Worm (Caenorhabditis elegans) whole organism, young adult: Measurements from ENCODE around the gene K08H2.4.

Source experiments
- C06A6.2 ChIP-seq: fragments of 200-800 bp; sonication (Bioruptor generic); conservative IDR thresholded peaks from 2 replicates; pipeline ENCODE4 v1.3.6; 2022; ENCODE audit warnings: missing genetic modification characterization, missing compliant biosample characterization
- T07F8.4 ChIP-seq: sonication (generic microtip); optimal IDR thresholded peaks from 2 replicates; lab custom pipeline; 2016; ENCODE audit warnings: mild to moderate bottlenecking, missing genetic modification characterization, moderate library complexity, missing compliant biosample characterization
- ZK185.1 ChIP-seq: sonication (generic microtip); optimal IDR thresholded peaks from 2 replicates; lab custom pipeline; 2016; ENCODE audit warnings: mild to moderate bottlenecking, missing genetic modification characterization, missing compliant biosample characterization; ENCODE audit not compliant: poor library complexity, severe bottlenecking
- ama-1 ChIP-seq, 3 experiments: fragments of 150-350 bp in 1 of 3; sonication (generic microtip) in 2 of 3; optimal IDR thresholded peaks; 2 replicates each; lab custom pipeline; 2014 to 2018; ENCODE audit warnings: missing biosample characterization in 2 of 3, missing genetic modification characterization in 2 of 3, missing genetic modification reagents in 2 of 3
- athp-1 ChIP-seq: sonication (generic microtip); optimal IDR thresholded peaks from 2 replicates; lab custom pipeline; 2017; ENCODE audit warnings: mild to moderate bottlenecking, missing genetic modification characterization, missing compliant biosample characterization
- chd-7 ChIP-seq: sonication (generic microtip); optimal IDR thresholded peaks from 2 replicates; lab custom pipeline; 2016; ENCODE audit warnings: mild to moderate bottlenecking, missing genetic modification characterization, moderate library complexity, missing compliant biosample characterization
- madf-6 ChIP-seq: fragments of 200-800 bp; sonication (Bioruptor generic); IDR thresholded peaks from 2 replicates; pipeline ENCODE4 v1.3.6; 2022; ENCODE audit warnings: missing genetic modification reagents, missing genetic modification characterization, missing compliant biosample characterization
- unc-130 ChIP-seq: sonication (generic microtip); optimal IDR thresholded peaks from 2 replicates; lab custom pipeline; 2016; ENCODE audit warnings: missing genetic modification reagents, missing genetic modification characterization, missing compliant biosample characterization
- unc-62 ChIP-seq: fragments of 150-350 bp; optimal IDR thresholded peaks from 2 replicates; lab custom pipeline; 2014; ENCODE audit warnings: missing biosample characterization, missing genetic modification reagents, missing genetic modification characterization
- zfh-2 ChIP-seq: fragments of 200-800 bp; sonication (Bioruptor generic); conservative IDR thresholded peaks from 2 replicates; pipeline ENCODE4 v1.3.6; 2022; ENCODE audit warnings: missing genetic modification reagents, missing genetic modification characterization, missing compliant biosample characterization
- ztf-22 ChIP-seq: fragments of 200-800 bp; sonication (Bioruptor generic); optimal IDR thresholded peaks from 2 replicates; lab custom pipeline; 2018; ENCODE audit warnings: mild to moderate bottlenecking, missing genetic modification characterization, moderate library complexity, missing compliant biosample characterization
- ztf-26 ChIP-seq: sonication (generic microtip); optimal IDR thresholded peaks from 2 replicates; lab custom pipeline; 2017; ENCODE audit warnings: missing genetic modification characterization, missing compliant biosample characterization

The K08H2.4 gene

DNA sequence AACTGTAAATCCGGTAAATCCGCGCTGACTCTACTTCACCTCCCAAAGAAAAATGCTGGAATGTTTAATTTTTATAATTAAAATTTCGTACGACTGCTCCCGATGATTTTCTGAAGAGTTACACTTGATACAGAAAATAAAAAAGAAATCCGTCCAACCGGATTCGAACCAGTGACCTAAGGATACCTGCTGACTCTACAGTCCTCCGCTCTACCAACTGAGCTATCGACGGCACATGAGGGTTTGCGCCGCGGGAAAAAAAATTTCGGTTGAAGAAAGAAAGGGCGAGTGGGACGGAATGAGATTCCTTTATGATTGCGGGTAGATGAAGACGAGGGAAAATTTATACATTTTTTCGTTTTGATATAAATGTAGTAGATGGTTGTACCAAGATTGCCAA lies 46.3 kb downstream of the K08H2.4 start (continued):
- TF ChIP-seq madf-6 (peak; percentile 19; the same call in 1 of the 2 replicates), chd-7 (no peak), ama-1 (optimal IDR thresholded peaks at IDR 0.05; lab: Kevin White, UChicago) (no peak), ama-1 (GFP tag; optimal IDR thresholded peaks at IDR 0.05; lab: Kevin White, UChicago) (peak in 1 of 2 experiments; percentile 14)

DNA sequence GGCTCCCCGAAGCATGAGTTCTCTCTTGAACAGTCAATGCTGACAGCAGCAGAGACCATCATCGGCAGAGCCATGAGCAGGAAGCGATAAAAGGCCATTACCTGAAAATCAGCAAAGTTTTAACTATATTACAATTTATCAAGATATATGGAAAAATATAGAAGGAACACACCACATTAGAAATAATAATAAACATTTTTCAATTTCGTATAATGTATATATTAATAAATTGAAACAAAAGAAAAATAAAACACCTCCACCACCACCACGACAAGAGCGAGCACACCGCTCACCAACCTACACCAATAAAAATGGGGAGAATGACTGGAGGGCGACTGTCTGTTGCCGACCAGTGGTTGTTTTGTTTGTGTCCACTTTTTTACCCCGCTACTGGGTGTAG lies 48.2 kb downstream of the K08H2.4 start, which contains the start of gene R04D3.2:
TSS of gene R04D3.2 (minus strand) at position 101 of the 400 bp plus-strand sequence.
- TF ChIP-seq ztf-22 (GFP tag; lab: Kevin White, UChicago) (no peak), unc-130 (GFP tag; lab: Kevin White, UChicago) (no peak), T07F8.4 (no peak), athp-1 (no peak), zfh-2 (GFP tag; lab: Robert Waterston, UW) (no peak), C06A6.2 (GFP tag; lab: Robert Waterston, UW) (no peak), ztf-26 (tag; lab: Kevin White, UChicago) (no peak), unc-62 (GFP tag; lab: Kevin White, UChicago) (no peak)

DNA sequence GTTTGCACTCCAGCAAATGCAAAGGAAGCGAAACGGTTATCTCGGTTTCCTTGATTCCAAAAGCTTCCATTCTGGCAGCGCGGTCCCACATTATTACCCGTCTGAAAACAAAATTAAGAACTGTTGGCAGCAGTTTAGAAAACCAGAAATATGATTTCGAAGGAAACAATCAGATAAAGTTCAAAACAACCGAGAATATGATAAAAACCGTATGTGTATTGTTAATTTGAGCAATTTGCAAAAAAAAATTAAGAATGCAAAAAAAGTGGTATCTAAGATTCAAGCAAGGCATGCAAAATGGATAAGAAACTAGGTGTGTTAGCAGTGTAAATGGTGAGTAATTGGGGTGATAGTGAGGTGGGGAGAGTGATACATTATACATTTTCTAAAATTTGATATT lies 50.4 kb downstream of the K08H2.4 start, which contains the start of gene R04D3.4:
TSS of gene R04D3.4 (minus strand) at position 101 of the 400 bp plus-strand sequence.
- no peak for TF ChIP-seq ZK185.1 (tag; lab: Kevin White, UChicago)
